Fruit fly (Drosophila melanogaster) whole organism, embryonic: Measurements from ENCODE around the gene KP78b.

Experiments used
- Bteb2 ChIP-seq: fragments of 200-800 bp; sonication (Bioruptor generic); optimal IDR thresholded peaks from 2 replicates; lab custom pipeline; 2016; ENCODE audit warnings: missing biosample characterization, missing genetic modification characterization
- CG10959 ChIP-seq: fragments of 200-800 bp; sonication (Bioruptor generic); IDR thresholded peaks from 2 replicates; pipeline ENCODE4 v1.3.6; 2022; ENCODE audit warnings: missing biosample characterization, missing genetic modification characterization
- CG11504 ChIP-seq: fragments of 200-800 bp; sonication (Bioruptor generic); optimal IDR thresholded peaks from 3 replicates; lab custom pipeline; 2019; ENCODE audit warnings: missing biosample characterization, mild to moderate bottlenecking, missing genetic modification characterization, moderate library complexity
- CG12299 ChIP-seq: fragments of 200-800 bp; sonication (Bioruptor generic); optimal IDR thresholded peaks from 2 replicates; lab custom pipeline; 2018; ENCODE audit warnings: missing biosample characterization, mild to moderate bottlenecking, missing genetic modification characterization
- CG12659 ChIP-seq: fragments of 200-800 bp; sonication (Bioruptor generic); optimal IDR thresholded peaks from 3 replicates; lab custom pipeline; 2017; ENCODE audit warnings: mild to moderate bottlenecking, missing biosample characterization, missing genetic modification reagents, missing genetic modification characterization
- CG1832 ChIP-seq: fragments of 200-800 bp; sonication (Bioruptor generic); optimal IDR thresholded peaks from 2 replicates; lab custom pipeline; 2017; ENCODE audit warnings: missing biosample characterization, mild to moderate bottlenecking, missing genetic modification characterization, inconsistent platforms
- CG18599 ChIP-seq: fragments of 200-800 bp; sonication (Bioruptor generic); optimal IDR thresholded peaks from 3 replicates; lab custom pipeline; 2017; ENCODE audit warnings: missing biosample characterization, missing genetic modification characterization, mild to moderate bottlenecking, moderate library complexity, missing genetic modification reagents
- CG33213 ChIP-seq: fragments of 200-800 bp; sonication (Bioruptor generic); optimal IDR thresholded peaks from 3 replicates; lab custom pipeline; 2016; ENCODE audit warnings: missing biosample characterization, missing genetic modification characterization
- CG3407 ChIP-seq: fragments of 200-800 bp; sonication (Bioruptor generic); optimal IDR thresholded peaks from 2 replicates; lab custom pipeline; 2018; ENCODE audit warnings: missing biosample characterization, mild to moderate bottlenecking, missing genetic modification characterization
- CG4730 ChIP-seq: fragments of 200-800 bp; sonication (Bioruptor generic); IDR thresholded peaks from 2 replicates; pipeline ENCODE4 v1.3.6; 2022; ENCODE audit warnings: missing biosample characterization, missing genetic modification characterization
- CG6791 ChIP-seq: fragments of 200-800 bp; sonication (Bioruptor generic); IDR thresholded peaks from 3 replicates; pipeline ENCODE4 v1.3.6; 2022; ENCODE audit warnings: missing biosample characterization, missing genetic modification characterization; ENCODE audit not compliant: partially characterized antibody
- CG9932 ChIP-seq: fragments of 200-800 bp; sonication (Bioruptor generic); IDR thresholded peaks from 2 replicates; pipeline ENCODE4 v1.3.6; 2022; ENCODE audit warnings: missing biosample characterization, missing genetic modification characterization
- Dbx ChIP-seq: fragments of 200-800 bp; sonication (Bioruptor generic); IDR thresholded peaks from 3 replicates; pipeline ENCODE4 v1.3.6; 2022; ENCODE audit warnings: missing biosample characterization, missing genetic modification characterization
- Deaf1 ChIP-seq: fragments of 200-800 bp; optimal IDR thresholded peaks from 3 replicates; lab custom pipeline; 2019; ENCODE audit warnings: missing biosample characterization, mild to moderate bottlenecking, missing genetic modification characterization, moderate library complexity
- E2f2 ChIP-seq: fragments of 200-800 bp; sonication (Bioruptor generic); IDR thresholded peaks from 2 replicates; pipeline ENCODE4 v1.3.6; 2022; ENCODE audit warnings: missing biosample characterization, missing genetic modification characterization
- GATAe ChIP-seq: fragments of 200-800 bp; sonication (Bioruptor generic); conservative IDR thresholded peaks from 2 replicates; pipeline ENCODE4 v1.3.6; 2022; ENCODE audit warnings: missing biosample characterization, missing genetic modification characterization
- HLH3B ChIP-seq: fragments of 200-800 bp; sonication (Bioruptor generic); IDR thresholded peaks from 2 replicates; pipeline ENCODE4 v1.3.6; 2022; ENCODE audit warnings: missing biosample characterization, missing genetic modification characterization
- Meics ChIP-seq: fragments of 200-800 bp; sonication (Bioruptor generic); optimal IDR thresholded peaks from 2 replicates; lab custom pipeline; 2017; ENCODE audit warnings: missing biosample characterization, mild to moderate bottlenecking, missing genetic modification characterization
- Nf-YB ChIP-seq: fragments of 200-800 bp; sonication (Bioruptor generic); optimal IDR thresholded peaks from 3 replicates; lab custom pipeline; 2019; ENCODE audit warnings: missing biosample characterization, mild to moderate bottlenecking, missing genetic modification characterization, moderate library complexity
- Rx ChIP-seq: fragments of 200-800 bp; sonication (Bioruptor generic); IDR thresholded peaks from 2 replicates; pipeline ENCODE4 v1.3.6; 2022; ENCODE audit warnings: missing biosample characterization, missing genetic modification characterization
- Side ChIP-seq: fragments of 200-800 bp; sonication (Bioruptor generic); optimal IDR thresholded peaks from 2 replicates; lab custom pipeline; 2016; ENCODE audit warnings: missing biosample characterization, missing genetic modification characterization
- Spps ChIP-seq: fragments of 200-800 bp; sonication (Bioruptor generic); optimal IDR thresholded peaks from 2 replicates; lab custom pipeline; 2018; ENCODE audit warnings: missing biosample characterization, mild to moderate bottlenecking, missing genetic modification characterization
- Tbp ChIP-seq: fragments of >200 bp; optimal IDR thresholded peaks from 2 replicates; lab custom pipeline; 2018; ENCODE audit warnings: missing biosample characterization, missing genetic modification characterization
- ac ChIP-seq: fragments of 200-800 bp; sonication (Bioruptor generic); optimal IDR thresholded peaks from 3 replicates; lab custom pipeline; 2017; ENCODE audit warnings: missing biosample characterization, mild to moderate bottlenecking, missing genetic modification characterization
- bsh ChIP-seq, 2 experiments: fragments of 200-800 bp; sonication (Bioruptor generic); optimal IDR thresholded peaks; 2 replicates each; lab custom pipeline; 2017 to 2018; ENCODE audit warnings: mild to moderate bottlenecking in 2 of 2, missing biosample characterization in 2 of 2, missing genetic modification characterization in 2 of 2, moderate library complexity in 1 of 2
- crol ChIP-seq: fragments of 200-800 bp; sonication (Bioruptor generic); IDR thresholded peaks from 2 replicates; pipeline ENCODE4 v1.3.6; 2022; ENCODE audit warnings: missing biosample characterization, missing genetic modification characterization
- grau ChIP-seq: fragments of 200-800 bp; optimal IDR thresholded peaks from 3 replicates; lab custom pipeline; 2019; ENCODE audit warnings: missing biosample characterization, mild to moderate bottlenecking, missing genetic modification characterization, moderate library complexity
- oc ChIP-seq: fragments of 200-800 bp; sonication (Bioruptor generic); optimal IDR thresholded peaks from 2 replicates; lab custom pipeline; 2018; ENCODE audit warnings: missing biosample characterization, mild to moderate bottlenecking, missing genetic modification characterization, moderate library complexity
- odd ChIP-seq: fragments of 200-800 bp; sonication (Bioruptor generic); optimal IDR thresholded peaks from 2 replicates; lab custom pipeline; 2017; ENCODE audit warnings: missing biosample characterization, mild to moderate bottlenecking, missing genetic modification characterization
- pho ChIP-seq: fragments of 200-800 bp; sonication (Bioruptor generic); optimal IDR thresholded peaks from 2 replicates; lab custom pipeline; 2016; ENCODE audit warnings: missing biosample characterization, missing genetic modification characterization
- pros ChIP-seq: fragments of 200-800 bp; sonication (Bioruptor generic); optimal IDR thresholded peaks from 3 replicates; lab custom pipeline; 2019; ENCODE audit warnings: missing biosample characterization, mild to moderate bottlenecking, missing genetic modification characterization, moderate library complexity
- sd ChIP-seq: fragments of 200-800 bp; sonication (Bioruptor generic); optimal IDR thresholded peaks from 3 replicates; lab custom pipeline; 2018; ENCODE audit warnings: missing biosample characterization, mild to moderate bottlenecking, missing genetic modification characterization, moderate library complexity
- seq ChIP-seq: fragments of 200-800 bp; sonication (Bioruptor generic); IDR thresholded peaks from 2 replicates; pipeline ENCODE4 v1.3.6; 2022; ENCODE audit warnings: missing biosample characterization, missing genetic modification characterization
- sna ChIP-seq: fragments of 200-800 bp; sonication (Bioruptor generic); IDR thresholded peaks from 2 replicates; pipeline ENCODE4 v1.3.6; 2022; ENCODE audit warnings: missing biosample characterization, missing genetic modification characterization; ENCODE audit not compliant: partially characterized antibody
- so ChIP-seq: fragments of 200-800 bp; sonication (Bioruptor generic); IDR thresholded peaks from 3 replicates; pipeline ENCODE4 v1.3.6; 2022; ENCODE audit warnings: missing biosample characterization, missing genetic modification characterization
- stc ChIP-seq: fragments of 200-800 bp; sonication (Bioruptor generic); IDR thresholded peaks from 2 replicates; pipeline ENCODE4 v1.3.6; 2022; ENCODE audit warnings: missing biosample characterization, missing genetic modification characterization
- tll ChIP-seq, 2 experiments: fragments of 200-800 bp in 1 of 2; fragments of >200 bp in 1 of 2; sonication (Bioruptor generic) in 1 of 2; optimal IDR thresholded peaks; 2 replicates each; lab custom pipeline; 2017 to 2019; ENCODE audit warnings: missing biosample characterization in 2 of 2, missing genetic modification characterization in 2 of 2, mild to moderate bottlenecking in 1 of 2, moderate library complexity in 1 of 2
- twi ChIP-seq: fragments of 200-800 bp; optimal IDR thresholded peaks from 2 replicates; lab custom pipeline; 2019; ENCODE audit warnings: missing biosample characterization, mild to moderate bottlenecking, missing genetic modification characterization, moderate library complexity

The KP78b gene

dm6 chr3R:11378564-11379112 lies 25.7 kb upstream of the KP78b start (continued):
- TF ChIP-seq odd (GFP tag; lab: Kevin White, UChicago) (no peak), grau (tag; lab: Kevin White, UChicago) (no peak), seq (GFP tag; lab: Robert Waterston, UW) (peak; percentile 35; the same call in 1 of the 2 replicates), oc (peak; percentile 16), twi (tag; lab: Kevin White, UChicago) (peak; percentile 65), crol (GFP tag; lab: Robert Waterston, UW) (0 out of 2 replicates have a peak, but pooled peaks have one; percentile 10), Meics (GFP tag; lab: Kevin White, UChicago) (no peak), Dbx (GFP tag; lab: Robert Waterston, UW) (no peak), pros (GFP tag; lab: Kevin White, UChicago) (peak; percentile 100), CG6791 (GFP tag; lab: Robert Waterston, UW) (no peak), Nf-YB (GFP tag; lab: Kevin White, UChicago) (peak; percentile 82), Bteb2 (GFP tag; lab: Kevin White, UChicago) (no peak), CG9932 (GFP tag; lab: Robert Waterston, UW) (no peak), sna (GFP tag; lab: Robert Waterston, UW) (no peak), ac (GFP tag; lab: Kevin White, UChicago) (peak; percentile 66), sd (tag; lab: Kevin White, UChicago) (peak; percentile 32), tll (GFP tag; optimal IDR thresholded peaks at IDR 0.05; lab: Kevin White, UChicago) (peak in 1 of 2 experiments; percentile 76), pho (no peak), Deaf1 (tag; lab: Kevin White, UChicago) (peak; percentile 68)
- TF ChIP-seq, all 482 proteins: peak for 18

dm6 chr3R:11375142-11375541 lies 22.2 kb upstream of the KP78b start:
- TF ChIP-seq Tbp (GFP tag; lab: Kevin White, UChicago): no peak
- TF ChIP-seq stc (GFP tag; lab: Robert Waterston, UW): no peak
- TF ChIP-seq GATAe (GFP tag; lab: Robert Waterston, UW): no peak
- no peak for TF ChIP-seq CG1832 (GFP tag; lab: Kevin White, UChicago)
- TF ChIP-seq CG33213 (GFP tag; lab: Kevin White, UChicago): no peak
- TF ChIP-seq HLH3B (GFP tag; lab: Robert Waterston, UW): no peak
- no peak for TF ChIP-seq CG12299
- no peak for TF ChIP-seq CG18599 (GFP tag; lab: Kevin White, UChicago)
- TF ChIP-seq so: no peak
- no peak for TF ChIP-seq CG3407
- TF ChIP-seq Spps (tag; lab: Kevin White, UChicago): no peak
- no peak for TF ChIP-seq Rx (GFP tag; lab: Robert Waterston, UW)
- TF ChIP-seq CG10959 (GFP tag; lab: Robert Waterston, UW): no peak
- no peak for TF ChIP-seq CG12659 (GFP tag; lab: Kevin White, UChicago)
- TF ChIP-seq CG11504 (tag; lab: Kevin White, UChicago): no peak
- TF ChIP-seq bsh (GFP tag; optimal IDR thresholded peaks at IDR 0.05; lab: Kevin White, UChicago): no peak
- no peak for TF ChIP-seq E2f2 (GFP tag; lab: Robert Waterston, UW)
- no peak for TF ChIP-seq CG4730 (GFP tag; lab: Robert Waterston, UW)
- no peak for TF ChIP-seq Side (GFP tag; lab: Kevin White, UChicago)
